Worm (Caenorhabditis elegans): ENCODE results near the gene sgt-1.

DNA sequence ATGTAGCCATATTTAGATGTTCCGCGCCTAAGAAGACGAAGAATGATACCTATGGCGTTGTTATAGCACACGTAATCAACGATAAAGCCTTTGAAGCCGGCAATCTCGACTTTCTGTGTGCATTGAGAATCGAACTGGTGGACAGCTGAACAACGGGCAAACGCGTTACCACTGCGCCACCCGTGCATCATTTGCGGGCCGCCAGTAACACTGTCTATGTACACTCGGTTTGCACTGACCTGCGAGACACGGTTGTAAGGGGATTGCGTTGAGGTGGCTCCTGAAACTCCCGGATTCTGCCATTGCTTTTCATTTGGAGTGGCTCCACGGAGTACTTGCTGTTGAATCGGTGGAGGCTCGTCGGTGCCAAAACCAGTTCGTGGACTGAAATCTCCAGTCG, 38.8 kb upstream of the sgt-1 start:
- TF ChIP-seq mep-1 (tag; optimal IDR thresholded peaks at IDR 0.05) (no peak), sptf-1 (tag; optimal IDR thresholded peaks at IDR 0.05) (peak; percentile 90), elt-3 (tag; optimal IDR thresholded peaks at IDR 0.05) (no peak), blmp-1 (tag; optimal IDR thresholded peaks at IDR 0.05) (no peak), M03D4.4 (tag; optimal IDR thresholded peaks at IDR 0.05) (peak; percentile 84), lin-13 (tag; optimal IDR thresholded peaks at IDR 0.05) (peak; percentile 57), elt-1 (tag; optimal IDR thresholded peaks at IDR 0.05; ENCODE audit: borderline replicate concordance, insufficient read depth) (no peak), nhr-28 (tag; optimal IDR thresholded peaks at IDR 0.05) (no peak), ztf-11 (tag; optimal IDR thresholded peaks at IDR 0.05) (no peak), pha-4 (tag; optimal IDR thresholded peaks at IDR 0.05) (peak; percentile 24)
